Fruit fly (Drosophila melanogaster): ENCODE results near the gene Osi23.
A peak's percentile ranks its signal among the peaks of the same experiment; 100 is the strongest.

The Osi23 gene

DNA sequence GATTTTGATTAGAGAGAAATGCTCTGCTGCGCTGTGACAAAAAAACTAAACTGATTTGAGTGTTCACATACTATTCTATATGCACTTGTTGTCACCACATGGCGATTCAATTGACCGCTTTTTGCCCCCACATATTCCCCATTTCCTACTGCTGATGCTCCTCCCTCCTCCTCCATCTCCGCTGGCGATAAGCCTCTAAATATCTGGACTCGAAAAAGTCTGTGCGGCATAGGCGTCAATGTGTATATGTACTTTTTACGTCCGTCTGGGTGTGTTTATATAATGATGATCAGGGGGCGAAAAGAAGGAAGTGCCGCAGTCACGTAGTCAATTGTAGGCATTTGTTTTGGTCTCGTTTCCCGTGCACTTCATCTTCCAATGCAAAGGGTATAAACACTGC lies 21.7 kb upstream of the Osi23 start (continued):
- TF ChIP-seq CG18764 (GFP tag; optimal IDR thresholded peaks at IDR 0.05) (no peak), CG1832 (GFP tag; optimal IDR thresholded peaks at IDR 0.05) (no peak), NfI (GFP tag; optimal IDR thresholded peaks at IDR 0.05) (no peak), CG7963 (GFP tag; IDR thresholded peaks at IDR 0.05; ENCODE audit: partially characterized antibody) (no peak), tin (GFP tag; optimal IDR thresholded peaks at IDR 0.05) (no peak), wor (GFP tag; IDR thresholded peaks at IDR 0.05) (no peak), CG11398 (GFP tag; optimal IDR thresholded peaks at IDR 0.05) (no peak), cg (GFP tag; optimal IDR thresholded peaks at IDR 0.05) (peak; percentile 46), CG15269 (tag; optimal IDR thresholded peaks at IDR 0.05) (no peak), vvl (GFP tag; IDR thresholded peaks at IDR 0.05) (0 out of 2 replicates have a peak, but pooled peaks have one; percentile 15), CG17568 (GFP tag; optimal IDR thresholded peaks at IDR 0.05) (no peak), CG43689 (GFP tag; IDR thresholded peaks at IDR 0.05) (no peak), CG9215 (GFP tag; IDR thresholded peaks at IDR 0.05) (no peak)

- TF ChIP-seq NC2α (GFP tag; optimal IDR thresholded peaks at IDR 0.05) (no peak), Six4 (GFP tag; optimal IDR thresholded peaks at IDR 0.05) (no peak), tin (GFP tag; optimal IDR thresholded peaks at IDR 0.05) (no peak), CG11695 (GFP tag; IDR thresholded peaks at IDR 0.05) (0 out of 3 replicates have a peak, but pooled peaks have one; percentile 21), gsb-n (tag; optimal IDR thresholded peaks at IDR 0.05) (peak; percentile 78), hbn (GFP tag; IDR thresholded peaks at IDR 0.05; ENCODE audit: partially characterized antibody) (peak; percentile 27; the same call in 1 of the 2 replicates), tap (tag; optimal IDR thresholded peaks at IDR 0.05) (peak; percentile 5), lab (GFP tag; optimal IDR thresholded peaks at IDR 0.05) (no peak), HmgZ (tag; optimal IDR thresholded peaks at IDR 0.05) (no peak), CG10959 (GFP tag; IDR thresholded peaks at IDR 0.05) (no peak), CG2199 (GFP tag; IDR thresholded peaks at IDR 0.05) (0 out of 3 replicates have a peak, but pooled peaks have one; percentile 28), CG11560 (tag; IDR thresholded peaks at IDR 0.05) (no peak), Atf-2 (GFP tag; optimal IDR thresholded peaks at IDR 0.05) (no peak), CG18476 (GFP tag; optimal IDR thresholded peaks at IDR 0.05) (no peak), Hr78 (GFP tag; optimal IDR thresholded peaks at IDR 0.05) (peak in 1 of 2 experiments; percentile 3), CG11093 (GFP tag; IDR thresholded peaks at IDR 0.05) (no peak), CG8290 (GFP tag; optimal IDR thresholded peaks at IDR 0.05) (no peak), CG8290 (tag; optimal IDR thresholded peaks at IDR 0.05) (no peak), CG7357 (GFP tag; IDR thresholded peaks at IDR 0.05) (no peak), CG13894 (tag; optimal IDR thresholded peaks at IDR 0.05) (no peak), odd (GFP tag; optimal IDR thresholded peaks at IDR 0.05) (peak; percentile 1), pzg (GFP tag; optimal IDR thresholded peaks at IDR 0.05) (peak; percentile 9), CG17912 (GFP tag; optimal IDR thresholded peaks at IDR 0.05) (no peak), usp (GFP tag; optimal IDR thresholded peaks at IDR 0.05) (no peak), peb (GFP tag; IDR thresholded peaks at IDR 0.05) (no peak), nerfin-1 (tag; optimal IDR thresholded peaks at IDR 0.05) (peak; percentile 56), wek (GFP tag; optimal IDR thresholded peaks at IDR 0.05) (peak; percentile 3), Jarid2 (GFP tag; optimal IDR thresholded peaks at IDR 0.05) (peak; percentile 94), HLH3B (GFP tag; IDR thresholded peaks at IDR 0.05) (no peak), D19A (tag; optimal IDR thresholded peaks at IDR 0.05) (peak; percentile 43), Hmx (GFP tag; optimal IDR thresholded peaks at IDR 0.05) (no peak), Ets97D (GFP tag; optimal IDR thresholded peaks at IDR 0.05) (no peak), exex (tag; optimal IDR thresholded peaks at IDR 0.05) (no peak), CG13287 (GFP tag; IDR thresholded peaks at IDR 0.05; ENCODE audit: partially characterized antibody) (peak; percentile 45), CG10462 (GFP tag; optimal IDR thresholded peaks at IDR 0.05) (no peak), CG11504 (tag; optimal IDR thresholded peaks at IDR 0.05) (peak; percentile 29), dpn (GFP tag; optimal IDR thresholded peaks at IDR 0.05) (no peak)
Measured at dm6 chr3R:30465775-30466494, 21.1 kb upstream of the Osi23 start, which contains the start of gene PH4alphaEFB. PH4alphaEFB (plus strand) TSS chr3R:30466050.

Measured in whole organism, embryonic.